Worm (Caenorhabditis elegans) whole organism, early embryonic: ENCODE results near the gene twk-24.

Source experiments
- B0310.2 ChIP-seq: sonication (generic microtip); optimal IDR thresholded peaks from 2 replicates; lab custom pipeline; 2016; ENCODE audit warnings: mild to moderate bottlenecking, missing genetic modification characterization, missing compliant biosample characterization
- F13C5.2 ChIP-seq: sonication (generic microtip); optimal IDR thresholded peaks from 2 replicates; lab custom pipeline; 2017; ENCODE audit warnings: mild to moderate bottlenecking, missing genetic modification characterization, inconsistent platforms, missing compliant biosample characterization
- aly-1 ChIP-seq: sonication (generic microtip); optimal IDR thresholded peaks from 2 replicates; lab custom pipeline; 2016; ENCODE audit warnings: missing genetic modification characterization, missing compliant biosample characterization
- ama-1 ChIP-seq: fragments of 150-350 bp; optimal IDR thresholded peaks from 2 replicates; lab custom pipeline; 2014
- ceh-13 ChIP-seq: fragments of 200-800 bp; sonication (Bioruptor generic); optimal IDR thresholded peaks from 2 replicates; lab custom pipeline; 2018; ENCODE audit warnings: mild to moderate bottlenecking, missing genetic modification characterization, missing compliant biosample characterization
- ceh-36 ChIP-seq: sonication (generic microtip); optimal IDR thresholded peaks from 2 replicates; lab custom pipeline; 2016; ENCODE audit warnings: missing genetic modification characterization, inconsistent platforms, missing compliant biosample characterization
- ets-7 ChIP-seq: sonication (generic microtip); optimal IDR thresholded peaks from 2 replicates; lab custom pipeline; 2016; ENCODE audit warnings: missing genotype, missing genetic modification characterization, missing compliant biosample characterization
- flt-1 ChIP-seq: fragments of 200-800 bp; sonication (Bioruptor generic); IDR thresholded peaks from 2 replicates; pipeline ENCODE4 v1.3.6; 2022; ENCODE audit warnings: missing genetic modification characterization, missing compliant biosample characterization
- hmbx-1 ChIP-seq: sonication (generic microtip); optimal IDR thresholded peaks from 2 replicates; lab custom pipeline; 2016; ENCODE audit warnings: mild to moderate bottlenecking, missing genetic modification characterization, missing compliant biosample characterization
- hmg-4 ChIP-seq: fragments of 200-800 bp; sonication (Bioruptor generic); optimal IDR thresholded peaks from 2 replicates; lab custom pipeline; 2018; ENCODE audit warnings: mild to moderate bottlenecking, missing genetic modification characterization, missing compliant biosample characterization
- hnd-1 ChIP-seq: sonication (generic microtip); optimal IDR thresholded peaks from 2 replicates; lab custom pipeline; 2016; ENCODE audit warnings: missing genetic modification characterization, missing compliant biosample characterization
- pes-1 ChIP-seq: fragments of 200-800 bp; sonication (Bioruptor generic); IDR thresholded peaks from 2 replicates; pipeline ENCODE4 v1.3.6; 2022; ENCODE audit warnings: missing genetic modification reagents, missing genetic modification characterization, missing compliant biosample characterization
- scrt-1 ChIP-seq: fragments of 200-800 bp; sonication (Bioruptor generic); IDR thresholded peaks from 2 replicates; pipeline ENCODE4 v1.3.6; 2022; ENCODE audit warnings: missing genetic modification characterization, missing compliant biosample characterization
- sea-1 ChIP-seq: fragments of 200-800 bp; sonication (Bioruptor generic); conservative IDR thresholded peaks from 2 replicates; pipeline ENCODE4 v1.3.6; 2022; ENCODE audit warnings: missing genetic modification characterization, missing compliant biosample characterization
- tbx-11 ChIP-seq: fragments of 200-800 bp; sonication (Bioruptor generic); IDR thresholded peaks from 2 replicates; pipeline ENCODE4 v1.3.6; 2022; ENCODE audit warnings: missing genetic modification characterization, missing compliant biosample characterization
- tbx-37 ChIP-seq: fragments of 200-800 bp; sonication (Bioruptor generic); conservative IDR thresholded peaks from 2 replicates; pipeline ENCODE4 v1.3.6; 2022; ENCODE audit warnings: missing genetic modification reagents, missing genetic modification characterization, missing compliant biosample characterization
- tra-4 ChIP-seq: sonication (generic microtip); optimal IDR thresholded peaks from 2 replicates; lab custom pipeline; 2017; ENCODE audit warnings: missing genetic modification characterization, missing compliant biosample characterization

twk-24 gene

ce11 chrV:12263723-12264122 lies 5.4 kb downstream of the twk-24 start, which contains the start of gene ssp-35:
TSS of gene ssp-35 (minus strand) at chrV:12263823.
- TF ChIP-seq ets-7 (tag; lab: Kevin White, UChicago) (no peak), flt-1 (GFP tag; lab: Robert Waterston, UW) (no peak), F13C5.2 (no peak), tra-4 (tag; lab: Kevin White, UChicago) (no peak), tbx-11 (GFP tag; lab: Robert Waterston, UW) (no peak), pes-1 (GFP tag; lab: Robert Waterston, UW) (no peak)

DNA sequence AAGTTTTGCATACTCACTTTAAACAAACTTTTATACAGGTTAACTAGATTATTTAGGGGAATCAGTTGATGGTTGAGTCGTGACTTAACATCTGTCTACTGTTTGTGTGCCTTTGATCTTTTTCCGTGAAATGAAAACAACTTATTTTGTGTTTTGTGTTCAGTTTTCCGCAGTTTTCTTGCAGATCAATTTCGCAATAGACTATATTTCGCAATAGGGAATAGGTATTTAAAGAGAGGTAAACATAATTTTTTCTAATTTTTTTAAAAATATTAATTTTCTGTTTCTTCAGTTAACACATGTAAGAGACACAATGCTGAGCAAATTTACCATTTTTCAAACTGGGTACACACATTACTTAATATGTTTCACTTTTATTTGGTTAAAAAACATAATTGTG lies 7.7 kb downstream of the twk-24 start, which contains the start of gene tbb-6:
tbb-6 (plus strand) TSS at position 155 of the 400 bp plus-strand sequence.
- TF ChIP-seq sea-1 (GFP tag; lab: Robert Waterston, UW), result no peak
- TF ChIP-seq B0310.2 (tag; lab: Kevin White, UChicago), result no peak
- no peak for TF ChIP-seq tbx-37 (GFP tag; lab: Robert Waterston, UW)
- no peak for TF ChIP-seq hmg-4 (GFP tag; lab: Kevin White, UChicago)
- no peak for TF ChIP-seq hmbx-1 (tag; lab: Kevin White, UChicago)
- no peak for TF ChIP-seq tra-4 (tag; lab: Kevin White, UChicago)
- TF ChIP-seq ceh-13, result no peak
- TF ChIP-seq ets-7 (tag; lab: Kevin White, UChicago), result no peak
- TF ChIP-seq flt-1 (GFP tag; lab: Robert Waterston, UW), result no peak
- no peak for TF ChIP-seq scrt-1
- no peak for TF ChIP-seq ceh-36 (tag; lab: Kevin White, UChicago)
- TF ChIP-seq aly-1, result no peak

- no peak for TF ChIP-seq aly-1
- TF ChIP-seq tbx-11 (GFP tag; lab: Robert Waterston, UW), result no peak
- TF ChIP-seq pes-1 (GFP tag; lab: Robert Waterston, UW), result no peak
- TF ChIP-seq hmg-4 (GFP tag; lab: Kevin White, UChicago), result no peak
- TF ChIP-seq tra-4 (tag; lab: Kevin White, UChicago), result no peak
Measured at ce11 chrV:12258922-12259321, 10.2 kb downstream of the twk-24 start, which contains the start of gene ugt-56. TSS of gene ugt-56 (plus strand) at chrV:12258982.

DNA sequence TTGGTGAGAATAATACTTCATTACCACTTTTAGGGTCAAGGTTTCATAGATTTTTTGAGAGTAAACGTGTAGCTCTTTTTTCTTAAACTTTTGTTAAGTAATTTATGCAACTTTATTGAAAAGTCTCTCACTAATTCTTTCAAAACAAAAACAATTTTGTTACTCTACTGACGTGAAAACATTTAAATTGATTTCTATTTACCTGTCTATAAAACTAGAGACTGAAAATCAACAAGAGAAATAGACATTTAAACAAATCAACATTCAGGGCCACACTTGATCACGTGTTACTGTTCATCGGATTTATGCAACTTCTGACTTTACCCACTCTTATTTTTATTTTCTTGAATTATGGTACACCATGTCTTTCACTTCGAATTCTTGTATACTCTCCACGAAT lies 12.7 kb downstream of the twk-24 start, which contains the start of gene ugt-55:
ugt-55 (plus strand) TSS at position 301 of the 400 bp plus-strand sequence.
- TF ChIP-seq pes-1 (GFP tag; lab: Robert Waterston, UW), result no peak
- no peak for TF ChIP-seq aly-1
- no peak for TF ChIP-seq ets-7 (tag; lab: Kevin White, UChicago)
- TF ChIP-seq hnd-1 (tag; lab: Kevin White, UChicago), result no peak
- TF ChIP-seq flt-1 (GFP tag; lab: Robert Waterston, UW), result no peak
- TF ChIP-seq B0310.2 (tag; lab: Kevin White, UChicago), result no peak
- TF ChIP-seq ceh-13, result no peak
- no peak for TF ChIP-seq hmbx-1 (tag; lab: Kevin White, UChicago)
- no peak for TF ChIP-seq tbx-37 (GFP tag; lab: Robert Waterston, UW)
- no peak for TF ChIP-seq ama-1 (lab: Kevin White, UChicago)
- TF ChIP-seq tbx-11 (GFP tag; lab: Robert Waterston, UW), result no peak
- TF ChIP-seq tra-4 (tag; lab: Kevin White, UChicago), result no peak
- TF ChIP-seq scrt-1, result no peak
- no peak for TF ChIP-seq ceh-36 (tag; lab: Kevin White, UChicago)
- no peak for TF ChIP-seq F13C5.2
- TF ChIP-seq hmg-4 (GFP tag; lab: Kevin White, UChicago), result no peak
- TF ChIP-seq sea-1 (GFP tag; lab: Robert Waterston, UW), result no peak

ce11 chrV:12255343-12255742 lies 13.8 kb downstream of the twk-24 start, which contains the start of gene T04H1.12:
TSS of gene T04H1.12 (plus strand) at chrV:12255643.
- TF ChIP-seq aly-1, result no peak

DNA sequence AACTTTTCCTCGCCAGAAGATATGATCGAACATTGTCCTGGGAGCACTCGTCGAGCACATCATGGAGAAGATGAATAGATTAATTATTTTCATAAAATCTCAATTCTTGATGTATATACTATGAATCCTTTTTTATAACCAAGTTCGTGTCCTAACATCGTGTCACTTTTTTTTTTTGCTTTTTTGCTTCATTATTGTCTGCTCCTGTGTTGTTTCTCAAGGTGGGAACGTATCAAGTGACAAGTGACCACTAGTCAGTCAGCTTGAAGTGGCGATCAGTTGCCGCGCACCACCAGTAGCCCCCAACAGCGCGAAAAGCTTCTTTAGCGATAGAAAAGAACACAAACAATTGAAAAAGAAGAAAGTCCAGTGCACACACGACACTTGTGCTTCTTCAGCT lies 16.9 kb downstream of the twk-24 start, which contains the start of gene lrx-1:
lrx-1 (plus strand) TSS at position 301 of the 400 bp plus-strand sequence.
- TF ChIP-seq B0310.2 (tag; lab: Kevin White, UChicago), result no peak
- no peak for TF ChIP-seq hmbx-1 (tag; lab: Kevin White, UChicago)
- no peak for TF ChIP-seq aly-1
- TF ChIP-seq scrt-1, result no peak
- no peak for TF ChIP-seq flt-1 (GFP tag; lab: Robert Waterston, UW)
- no peak for TF ChIP-seq tbx-11 (GFP tag; lab: Robert Waterston, UW)
- no peak for TF ChIP-seq hnd-1 (tag; lab: Kevin White, UChicago)
- no peak for TF ChIP-seq ceh-36 (tag; lab: Kevin White, UChicago)
- no peak for TF ChIP-seq ets-7 (tag; lab: Kevin White, UChicago)
- TF ChIP-seq sea-1 (GFP tag; lab: Robert Waterston, UW), result no peak
- TF ChIP-seq ama-1 (lab: Kevin White, UChicago), result no peak
- TF ChIP-seq F13C5.2, result no peak
- TF ChIP-seq tbx-37 (GFP tag; lab: Robert Waterston, UW), result no peak
- no peak for TF ChIP-seq hmg-4 (GFP tag; lab: Kevin White, UChicago)
- TF ChIP-seq ceh-13, result no peak
- no peak for TF ChIP-seq tra-4 (tag; lab: Kevin White, UChicago)
- TF ChIP-seq pes-1 (GFP tag; lab: Robert Waterston, UW), result no peak

DNA sequence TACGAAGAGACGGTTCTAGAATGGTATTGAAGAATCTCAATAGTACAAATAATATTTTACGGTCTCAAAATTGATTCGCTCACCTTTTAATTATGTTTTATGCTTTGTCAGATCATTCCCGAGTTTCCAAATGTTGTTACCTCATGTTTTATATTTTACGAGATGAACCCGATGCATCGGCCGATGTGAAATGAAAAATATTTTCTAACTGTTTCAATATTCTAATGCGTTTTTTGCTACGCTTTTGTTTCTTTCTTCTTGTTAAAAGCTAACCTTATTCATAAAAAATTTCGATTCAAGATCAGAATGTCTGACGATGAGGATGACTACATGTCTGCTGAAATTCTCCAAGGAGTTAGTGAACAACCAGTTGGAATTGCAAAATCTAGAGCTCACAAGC lies 18.1 kb downstream of the twk-24 start, which contains the start of gene T04H1.5:
T04H1.5 (plus strand) TSS at position 301 of the 400 bp plus-strand sequence.
- TF ChIP-seq aly-1 (no peak), scrt-1 (no peak), pes-1 (GFP tag; lab: Robert Waterston, UW) (no peak), hmbx-1 (tag; lab: Kevin White, UChicago) (no peak), hmg-4 (GFP tag; lab: Kevin White, UChicago) (no peak), tra-4 (tag; lab: Kevin White, UChicago) (no peak), ceh-13 (no peak), tbx-11 (GFP tag; lab: Robert Waterston, UW) (no peak), hnd-1 (tag; lab: Kevin White, UChicago) (no peak), ceh-36 (tag; lab: Kevin White, UChicago) (no peak), flt-1 (GFP tag; lab: Robert Waterston, UW) (no peak), ama-1 (lab: Kevin White, UChicago) (no peak), tbx-37 (GFP tag; lab: Robert Waterston, UW) (no peak)
